Fruit fly (Drosophila melanogaster) whole organism, embryonic: ENCODE results near the gene CG13721.

Experiments
- Adf1 ChIP-seq: fragments of 200-800 bp; sonication (Bioruptor generic); IDR thresholded peaks from 2 replicates; pipeline ENCODE4 v1.3.6; 2022; ENCODE audit warnings: missing biosample characterization, missing genetic modification characterization
- Asciz ChIP-seq: fragments of 200-800 bp; sonication (Bioruptor generic); optimal IDR thresholded peaks from 2 replicates; lab custom pipeline; 2017; ENCODE audit warnings: missing biosample characterization, mild to moderate bottlenecking, missing genetic modification characterization, missing genetic modification reagents
- Blimp-1 ChIP-seq: fragments of 200-800 bp; sonication (Bioruptor generic); optimal IDR thresholded peaks from 3 replicates; lab custom pipeline; 2018; ENCODE audit warnings: missing biosample characterization, missing genetic modification characterization, mild to moderate bottlenecking, moderate library complexity, missing genetic modification reagents
- CG14050 ChIP-seq: fragments of 200-800 bp; sonication (Bioruptor generic); IDR thresholded peaks from 3 replicates; pipeline ENCODE4 v1.3.6; 2022; ENCODE audit warnings: missing biosample characterization, missing genetic modification characterization
- CG15696 ChIP-seq: fragments of 200-800 bp; sonication (Bioruptor generic); optimal IDR thresholded peaks from 2 replicates; lab custom pipeline; 2019; ENCODE audit warnings: missing biosample characterization, mild to moderate bottlenecking, missing genetic modification characterization, moderate library complexity
- CG1602 ChIP-seq: fragments of 200-800 bp; sonication (Bioruptor generic); optimal IDR thresholded peaks from 3 replicates; lab custom pipeline; 2016; ENCODE audit warnings: missing biosample characterization, missing genetic modification characterization
- CG17385 ChIP-seq: fragments of 200-800 bp; sonication (Bioruptor generic); optimal IDR thresholded peaks from 3 replicates; lab custom pipeline; 2018; ENCODE audit warnings: missing biosample characterization, mild to moderate bottlenecking, missing genetic modification characterization
- CG3163 ChIP-seq: fragments of 200-800 bp; sonication (Bioruptor generic); optimal IDR thresholded peaks from 3 replicates; lab custom pipeline; 2016; ENCODE audit warnings: missing biosample characterization, missing genetic modification characterization
- CG32772 ChIP-seq: fragments of 200-800 bp; sonication (Bioruptor generic); IDR thresholded peaks from 2 replicates; pipeline ENCODE4 v1.3.6; 2022; ENCODE audit warnings: missing biosample characterization, missing genetic modification characterization
- CG34422 ChIP-seq: fragments of 200-800 bp; sonication (Bioruptor generic); IDR thresholded peaks from 3 replicates; pipeline ENCODE4 v1.3.6; 2022; ENCODE audit warnings: missing biosample characterization, missing genetic modification characterization
- CG3838 ChIP-seq: fragments of 200-800 bp; sonication (Bioruptor generic); optimal IDR thresholded peaks from 3 replicates; lab custom pipeline; 2016; ENCODE audit warnings: missing biosample characterization, missing genetic modification characterization
- CG4730 ChIP-seq: fragments of 200-800 bp; sonication (Bioruptor generic); IDR thresholded peaks from 2 replicates; pipeline ENCODE4 v1.3.6; 2022; ENCODE audit warnings: missing biosample characterization, missing genetic modification characterization
- CG4854 ChIP-seq: fragments of 200-800 bp; sonication (Bioruptor generic); optimal IDR thresholded peaks from 2 replicates; lab custom pipeline; 2016; ENCODE audit warnings: missing biosample characterization, missing genetic modification characterization, inconsistent platforms
- CG5180 ChIP-seq: fragments of 200-800 bp; sonication (Bioruptor generic); optimal IDR thresholded peaks from 3 replicates; lab custom pipeline; 2017; ENCODE audit warnings: missing biosample characterization, missing genetic modification characterization, mild to moderate bottlenecking, moderate library complexity, missing genetic modification reagents
- CG6175 ChIP-seq: fragments of 200-800 bp; sonication (Bioruptor generic); IDR thresholded peaks from 3 replicates; pipeline ENCODE4 v1.3.6; 2022; ENCODE audit warnings: missing biosample characterization, missing genetic modification characterization
- CG8765 ChIP-seq: fragments of 200-800 bp; sonication (Bioruptor generic); IDR thresholded peaks from 2 replicates; pipeline ENCODE4 v1.3.6; 2022; ENCODE audit warnings: missing biosample characterization, missing genetic modification characterization
- CG9797 ChIP-seq: fragments of 200-800 bp; sonication (Bioruptor generic); optimal IDR thresholded peaks from 3 replicates; lab custom pipeline; 2018; ENCODE audit warnings: missing biosample characterization, mild to moderate bottlenecking, missing genetic modification characterization
- CG9876 ChIP-seq: fragments of 200-800 bp; sonication (Bioruptor generic); optimal IDR thresholded peaks from 2 replicates; lab custom pipeline; 2016; ENCODE audit warnings: missing biosample characterization, missing genetic modification characterization
- CG9932 ChIP-seq: fragments of 200-800 bp; sonication (Bioruptor generic); IDR thresholded peaks from 2 replicates; pipeline ENCODE4 v1.3.6; 2022; ENCODE audit warnings: missing biosample characterization, missing genetic modification characterization
- D ChIP-seq, 2 experiments: fragments of 200-800 bp in 1 of 2; fragments of >200 bp in 1 of 2; sonication (Bioruptor generic) in 1 of 2; optimal IDR thresholded peaks; 2 replicates in 1 of 2; 3 replicates in 1 of 2; lab custom pipeline; 2017; ENCODE audit warnings: mild to moderate bottlenecking in 1 of 2, missing biosample characterization in 1 of 2, missing genetic modification characterization in 1 of 2, missing genetic modification reagents in 1 of 2
- Deaf1 ChIP-seq: fragments of 200-800 bp; optimal IDR thresholded peaks from 3 replicates; lab custom pipeline; 2019; ENCODE audit warnings: missing biosample characterization, mild to moderate bottlenecking, missing genetic modification characterization, moderate library complexity
- Dip2 ChIP-seq: fragments of 200-800 bp; sonication (Bioruptor generic); IDR thresholded peaks from 2 replicates; pipeline ENCODE4 v1.3.6; 2022; ENCODE audit warnings: missing biosample characterization, missing genetic modification characterization
- Lpt ChIP-seq: fragments of >200 bp; optimal IDR thresholded peaks from 2 replicates; lab custom pipeline; 2018; ENCODE audit warnings: missing biosample characterization, missing genetic modification characterization
- MESR4 ChIP-seq: fragments of 200-800 bp; sonication (Bioruptor generic); optimal IDR thresholded peaks from 2 replicates; lab custom pipeline; 2018; ENCODE audit warnings: missing biosample characterization, mild to moderate bottlenecking, missing genetic modification characterization, moderate library complexity
- Mad ChIP-seq: fragments of 200-800 bp; sonication (Bioruptor generic); optimal IDR thresholded peaks from 2 replicates; lab custom pipeline; 2016; ENCODE audit warnings: missing biosample characterization, missing genetic modification characterization
- Ravus ChIP-seq: fragments of 200-800 bp; sonication (Bioruptor generic); IDR thresholded peaks from 2 replicates; pipeline ENCODE4 v1.3.6; 2022; ENCODE audit warnings: missing biosample characterization, missing genetic modification characterization
- Side ChIP-seq: fragments of 200-800 bp; sonication (Bioruptor generic); optimal IDR thresholded peaks from 2 replicates; lab custom pipeline; 2016; ENCODE audit warnings: missing biosample characterization, missing genetic modification characterization
- Sox100B ChIP-seq: fragments of 200-800 bp; sonication (Bioruptor generic); optimal IDR thresholded peaks from 3 replicates; lab custom pipeline; 2018; ENCODE audit warnings: missing biosample characterization, mild to moderate bottlenecking, missing genetic modification characterization
- Spps ChIP-seq: fragments of 200-800 bp; sonication (Bioruptor generic); optimal IDR thresholded peaks from 2 replicates; lab custom pipeline; 2018; ENCODE audit warnings: missing biosample characterization, mild to moderate bottlenecking, missing genetic modification characterization
- bab2 ChIP-seq: fragments of 200-800 bp; sonication (Bioruptor generic); optimal IDR thresholded peaks from 2 replicates; lab custom pipeline; 2016; ENCODE audit warnings: missing biosample characterization, missing genetic modification characterization
- chinmo ChIP-seq: fragments of 200-800 bp; sonication (Bioruptor generic); IDR thresholded peaks from 4 replicates; pipeline ENCODE4 v1.3.6; 2022; ENCODE audit warnings: missing biosample characterization, missing genetic modification characterization; ENCODE audit not compliant: partially characterized antibody
- ci ChIP-seq: fragments of 200-800 bp; sonication (Bioruptor generic); IDR thresholded peaks from 3 replicates; pipeline ENCODE4 v1.3.6; 2022; ENCODE audit warnings: missing biosample characterization, missing genetic modification characterization
- da ChIP-seq: fragments of 200-800 bp; sonication (Bioruptor generic); optimal IDR thresholded peaks from 2 replicates; lab custom pipeline; 2016; ENCODE audit warnings: missing biosample characterization, missing genetic modification characterization
- hb ChIP-seq: fragments of 200-800 bp; sonication (Bioruptor generic); IDR thresholded peaks from 3 replicates; pipeline ENCODE4 v1.3.6; 2022; ENCODE audit warnings: missing biosample characterization, missing genetic modification characterization; ENCODE audit not compliant: partially characterized antibody
- hth ChIP-seq: fragments of >200 bp; optimal IDR thresholded peaks from 2 replicates; lab custom pipeline; 2017; ENCODE audit warnings: inconsistent platforms
- jumu ChIP-seq: fragments of 200-800 bp; sonication (Bioruptor generic); optimal IDR thresholded peaks from 3 replicates; lab custom pipeline; 2016; ENCODE audit warnings: missing biosample characterization, missing genetic modification characterization
- nau ChIP-seq: fragments of 200-800 bp; sonication (Bioruptor generic); optimal IDR thresholded peaks from 3 replicates; lab custom pipeline; 2017; ENCODE audit warnings: missing biosample characterization, mild to moderate bottlenecking, missing genetic modification characterization, missing genetic modification reagents
- nom ChIP-seq: fragments of 200-800 bp; sonication (Bioruptor generic); optimal IDR thresholded peaks from 2 replicates; lab custom pipeline; 2017; ENCODE audit warnings: missing biosample characterization, missing genetic modification characterization, mild to moderate bottlenecking, moderate library complexity, missing genetic modification reagents
- org-1 ChIP-seq: fragments of 200-800 bp; sonication (Bioruptor generic); optimal IDR thresholded peaks from 2 replicates; lab custom pipeline; 2017; ENCODE audit warnings: missing biosample characterization, missing genetic modification characterization
- pnt ChIP-seq: fragments of 200-800 bp; sonication (Bioruptor generic); optimal IDR thresholded peaks from 3 replicates; lab custom pipeline; 2016; ENCODE audit warnings: missing biosample characterization, missing genetic modification characterization
- pros ChIP-seq: fragments of 200-800 bp; sonication (Bioruptor generic); optimal IDR thresholded peaks from 3 replicates; lab custom pipeline; 2019; ENCODE audit warnings: missing biosample characterization, mild to moderate bottlenecking, missing genetic modification characterization, moderate library complexity
- row ChIP-seq: fragments of 200-800 bp; sonication (Bioruptor generic); IDR thresholded peaks from 3 replicates; pipeline ENCODE4 v1.3.6; 2022; ENCODE audit warnings: missing biosample characterization, missing genetic modification characterization
- sd ChIP-seq: fragments of 200-800 bp; sonication (Bioruptor generic); optimal IDR thresholded peaks from 3 replicates; lab custom pipeline; 2018; ENCODE audit warnings: missing biosample characterization, mild to moderate bottlenecking, missing genetic modification characterization, moderate library complexity
- sob ChIP-seq: fragments of 200-800 bp; sonication (Bioruptor generic); IDR thresholded peaks from 2 replicates; pipeline ENCODE4 v1.3.6; 2022; ENCODE audit warnings: missing biosample characterization, missing genetic modification characterization
- sqz ChIP-seq: fragments of 200-800 bp; sonication (Bioruptor generic); optimal IDR thresholded peaks from 3 replicates; lab custom pipeline; 2018; ENCODE audit warnings: missing biosample characterization, mild to moderate bottlenecking, missing genetic modification characterization
- ssp ChIP-seq: fragments of 200-800 bp; sonication (Bioruptor generic); IDR thresholded peaks from 2 replicates; pipeline ENCODE4 v1.3.6; 2022; ENCODE audit warnings: missing biosample characterization, missing genetic modification characterization
- tgo ChIP-seq: fragments of 200-800 bp; sonication (Bioruptor generic); IDR thresholded peaks from 3 replicates; pipeline ENCODE4 v1.3.6; 2022; ENCODE audit warnings: missing biosample characterization, missing genetic modification characterization
- tio ChIP-seq: fragments of 200-800 bp; sonication (Bioruptor generic); optimal IDR thresholded peaks from 2 replicates; lab custom pipeline; 2017; ENCODE audit warnings: missing biosample characterization, missing genetic modification characterization, inconsistent platforms
- wor ChIP-seq: fragments of 200-800 bp; sonication (Bioruptor generic); IDR thresholded peaks from 2 replicates; pipeline ENCODE4 v1.3.6; 2022; ENCODE audit warnings: missing biosample characterization, missing genetic modification characterization
- z ChIP-seq: fragments of 200-800 bp; sonication (Bioruptor generic); IDR thresholded peaks from 3 replicates; pipeline ENCODE4 v1.3.6; 2022; ENCODE audit warnings: missing biosample characterization, missing genetic modification characterization

The CG13721 gene

dm6 chr3L:4532841-4533619 lies 35.5 kb upstream of the CG13721 start, which contains the start of gene CG11353:
TSS of gene CG11353 (plus strand) at chr3L:4533170.
- TF ChIP-seq hth (lab: Kevin White, UChicago), result no peak
- no peak for TF ChIP-seq pnt (GFP tag; lab: Kevin White, UChicago)
- TF ChIP-seq tgo (GFP tag; lab: Robert Waterston, UW), result no peak
- TF ChIP-seq Adf1, result peak; percentile 37; the same call in 1 of the 2 replicates
- TF ChIP-seq CG9797, result no peak
- TF ChIP-seq wor, result no peak
- no peak for TF ChIP-seq CG32772
- TF ChIP-seq Blimp-1 (GFP tag; lab: Kevin White, UChicago), result peak; percentile 91
- TF ChIP-seq da (GFP tag; lab: Kevin White, UChicago), result no peak
- TF ChIP-seq CG34422 (GFP tag; lab: Robert Waterston, UW), result 0 out of 3 replicates have a peak, but pooled peaks have one; percentile 14
- no peak for TF ChIP-seq org-1 (GFP tag; lab: Kevin White, UChicago)
- no peak for TF ChIP-seq Side (GFP tag; lab: Kevin White, UChicago)
- TF ChIP-seq ci (GFP tag; lab: Robert Waterston, UW), result 0 out of 3 replicates have a peak, but pooled peaks have one; percentile 23
- no peak for TF ChIP-seq Sox100B (GFP tag; lab: Kevin White, UChicago)
- TF ChIP-seq Dip2, result no peak
- no peak for TF ChIP-seq CG9932 (GFP tag; lab: Robert Waterston, UW)
- no peak for TF ChIP-seq CG9876
- TF ChIP-seq CG14050, result no peak
- no peak for TF ChIP-seq Mad (GFP tag; lab: Kevin White, UChicago)
- no peak for TF ChIP-seq bab2 (GFP tag; lab: Kevin White, UChicago)
- no peak for TF ChIP-seq CG6175 (GFP tag; lab: Robert Waterston, UW)
- no peak for TF ChIP-seq tio
- TF ChIP-seq Lpt (GFP tag; lab: Kevin White, UChicago), result no peak
- TF ChIP-seq Ravus, result no peak
- TF ChIP-seq CG3838 (GFP tag; lab: Kevin White, UChicago), result no peak
- TF ChIP-seq CG17385 (GFP tag; lab: Kevin White, UChicago), result no peak
- no peak for TF ChIP-seq D (optimal IDR thresholded peaks at IDR 0.05; lab: Kevin White, UChicago)
- no peak for TF ChIP-seq D (GFP tag; optimal IDR thresholded peaks at IDR 0.05; lab: Kevin White, UChicago)
- no peak for TF ChIP-seq Asciz (GFP tag; lab: Kevin White, UChicago)
- TF ChIP-seq CG4730 (GFP tag; lab: Robert Waterston, UW), result no peak
- TF ChIP-seq MESR4 (GFP tag; lab: Kevin White, UChicago), result no peak
- no peak for TF ChIP-seq row (GFP tag; lab: Robert Waterston, UW)
- TF ChIP-seq CG4854 (GFP tag; lab: Kevin White, UChicago), result no peak
- no peak for TF ChIP-seq CG1602 (GFP tag; lab: Kevin White, UChicago)
- TF ChIP-seq jumu (GFP tag; lab: Kevin White, UChicago), result no peak
- no peak for TF ChIP-seq ssp (GFP tag; lab: Robert Waterston, UW)
- no peak for TF ChIP-seq Spps
- 0 out of 4 replicates have a peak, but pooled peaks have one; percentile 13 for TF ChIP-seq chinmo (GFP tag; lab: Robert Waterston, UW)
- no peak for TF ChIP-seq CG8765 (GFP tag; lab: Robert Waterston, UW)
- TF ChIP-seq nau (GFP tag; lab: Kevin White, UChicago), result no peak
- TF ChIP-seq Deaf1, result peak; percentile 80
- no peak for TF ChIP-seq nom (GFP tag; lab: Kevin White, UChicago)
- TF ChIP-seq CG3163 (GFP tag; lab: Kevin White, UChicago), result peak; percentile 48
- TF ChIP-seq z (GFP tag; lab: Robert Waterston, UW), result peak; percentile 80; the same call in 2 of the 3 replicates
- TF ChIP-seq hb (GFP tag; lab: Robert Waterston, UW), result no peak
- TF ChIP-seq CG15696 (tag; lab: Kevin White, UChicago), result no peak
- TF ChIP-seq CG5180, result no peak
- TF ChIP-seq sd, result peak; percentile 20
- TF ChIP-seq sob (GFP tag; lab: Robert Waterston, UW), result no peak
- TF ChIP-seq pros, result peak; percentile 58
- peak; percentile 6 for TF ChIP-seq sqz (GFP tag; lab: Kevin White, UChicago)
